Worm (Caenorhabditis elegans): ENCODE measurements around the gene ztf-9.

Gene ztf-9

ce11 chrV:9724021-9724671, 32.2 kb upstream of the ztf-9 start, which contains the start of gene slcr-46.3:
slcr-46.3 (minus strand) TSS chrV:9724106.
- no peak for TF ChIP-seq ceh-88 (GFP tag; IDR thresholded peaks at IDR 0.05)
- peak in 1 of 3 experiments; percentile 5 for TF ChIP-seq dpl-1 (GFP tag; optimal IDR thresholded peaks at IDR 0.05)
- peak; percentile 7 for TF ChIP-seq mep-1 (tag; optimal IDR thresholded peaks at IDR 0.05)
- TF ChIP-seq unc-98 (GFP tag; IDR thresholded peaks at IDR 0.05) = no peak
- TF ChIP-seq C16A3.4 (tag; optimal IDR thresholded peaks at IDR 0.05) = peak; percentile 13
- peak; percentile 25 for TF ChIP-seq blmp-1 (tag; optimal IDR thresholded peaks at IDR 0.05)
- peak in 1 of 6 experiments; percentile 9 for TF ChIP-seq elt-3 (tag; optimal IDR thresholded peaks at IDR 0.05)
- no peak for TF ChIP-seq mab-9 (GFP tag; IDR thresholded peaks at IDR 0.05)
- TF ChIP-seq isw-1 (GFP tag; IDR thresholded peaks at IDR 0.05) = no peak
- TF ChIP-seq fkh-10 (GFP tag; optimal IDR thresholded peaks at IDR 0.05) = no peak
- peak in 1 of 2 experiments; percentile 49 for TF ChIP-seq lsy-2 (tag; optimal IDR thresholded peaks at IDR 0.05)
- no peak for TF ChIP-seq ama-1 (optimal IDR thresholded peaks at IDR 0.05)
- no peak for TF ChIP-seq tbx-2 (tag; optimal IDR thresholded peaks at IDR 0.05)
- TF ChIP-seq irx-1 (tag; optimal IDR thresholded peaks at IDR 0.05) = no peak
- peak; percentile 76 for TF ChIP-seq nhr-85 (tag)
- peak; percentile 21 for TF ChIP-seq snu-23 (GFP tag; optimal IDR thresholded peaks at IDR 0.05)
- TF ChIP-seq lin-35 (GFP tag; optimal IDR thresholded peaks at IDR 0.05) = peak in 1 of 2 experiments; percentile 37
- TF ChIP-seq lin-14 (GFP tag; optimal IDR thresholded peaks at IDR 0.05) = peak; percentile 42
- no peak for TF ChIP-seq nhr-90 (tag; optimal IDR thresholded peaks at IDR 0.05; ENCODE audit: poor library complexity)

ce11 chrV:9716397-9716796, 24.4 kb upstream of the ztf-9 start, which contains the start of gene str-188:
str-188 (plus strand) TSS chrV:9716697.
- TF ChIP-seq nhr-11 (tag; optimal IDR thresholded peaks at IDR 0.05) (no peak), blmp-1 (tag; optimal IDR thresholded peaks at IDR 0.05) (no peak), nhr-19 (GFP tag; conservative IDR thresholded peaks at IDR 0.05) (no peak), zag-1 (tag; optimal IDR thresholded peaks at IDR 0.05) (no peak), lin-35 (GFP tag; optimal IDR thresholded peaks at IDR 0.05) (no peak), isw-1 (GFP tag; IDR thresholded peaks at IDR 0.05) (no peak), fkh-10 (GFP tag; optimal IDR thresholded peaks at IDR 0.05) (no peak)

- TF ChIP-seq jun-1 (tag; optimal IDR thresholded peaks at IDR 0.05) = no peak
- TF ChIP-seq hpl-2 (GFP tag; optimal IDR thresholded peaks at IDR 0.05) = no peak
- no peak for TF ChIP-seq pax-3 (tag; optimal IDR thresholded peaks at IDR 0.05)
- no peak for TF ChIP-seq nhr-19 (GFP tag; conservative IDR thresholded peaks at IDR 0.05)
- TF ChIP-seq ceh-8 (GFP tag; optimal IDR thresholded peaks at IDR 0.05) = no peak
- TF ChIP-seq ceh-82 (tag; optimal IDR thresholded peaks at IDR 0.05) = no peak
- TF ChIP-seq C04F5.9 (tag; optimal IDR thresholded peaks at IDR 0.05) = no peak
- TF ChIP-seq ztf-4 (tag; optimal IDR thresholded peaks at IDR 0.05) = no peak
- no peak for TF ChIP-seq isw-1 (GFP tag; IDR thresholded peaks at IDR 0.05)
- TF ChIP-seq nhr-237 (tag; optimal IDR thresholded peaks at IDR 0.05) = no peak
- TF ChIP-seq irx-1 (tag; optimal IDR thresholded peaks at IDR 0.05) = no peak
- no peak for TF ChIP-seq unc-130 (tag; optimal IDR thresholded peaks at IDR 0.05)
- TF ChIP-seq zag-1 (tag; optimal IDR thresholded peaks at IDR 0.05) = no peak
- TF ChIP-seq lin-15B (tag; optimal IDR thresholded peaks at IDR 0.05) = no peak
- no peak for TF ChIP-seq nhr-76 (tag; optimal IDR thresholded peaks at IDR 0.05)
These were observed 22.9 kb upstream of the ztf-9 start, which contains the start of gene F40F9.3 for ce11 chrV:9714909-9715308. F40F9.3 (plus strand) TSS chrV:9715209.

DNA sequence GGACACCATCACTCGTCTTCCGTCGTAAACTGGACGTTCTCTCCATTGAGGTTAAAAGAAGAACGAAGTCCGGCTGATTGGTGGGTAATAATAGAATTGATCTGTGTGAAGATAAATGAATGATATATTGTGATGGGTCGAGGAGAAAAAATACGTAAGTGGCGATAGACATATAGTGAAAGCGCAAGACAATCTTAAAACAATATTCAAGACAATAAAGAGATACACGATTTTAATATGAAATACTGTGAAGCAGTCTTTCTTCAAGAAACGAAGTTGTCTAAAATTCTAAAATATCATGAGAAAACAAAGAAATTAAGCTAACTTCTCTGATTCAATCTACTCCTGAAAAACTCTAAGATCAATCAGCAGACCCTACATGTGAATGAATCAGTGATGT, 21.6 kb upstream of the ztf-9 start, which contains the start of gene F40F9.10:
Gene F40F9.10 (minus strand): TSS at position 101 of the 400 bp plus-strand sequence.
- TF ChIP-seq nhr-12 (tag; optimal IDR thresholded peaks at IDR 0.05) (no peak), egl-27 (tag; optimal IDR thresholded peaks at IDR 0.05) (no peak), aly-2 (tag; optimal IDR thresholded peaks at IDR 0.05) (no peak), fkh-4 (tag; optimal IDR thresholded peaks at IDR 0.05; ENCODE audit: borderline replicate concordance) (no peak), nhr-11 (tag; optimal IDR thresholded peaks at IDR 0.05) (no peak), lin-39 (tag; optimal IDR thresholded peaks at IDR 0.05) (no peak), rnt-1 (tag; optimal IDR thresholded peaks at IDR 0.05) (no peak), skn-1 (tag; optimal IDR thresholded peaks at IDR 0.05) (no peak), unc-30 (tag; optimal IDR thresholded peaks at IDR 0.05) (no peak), lin-15B (tag; optimal IDR thresholded peaks at IDR 0.05) (no peak), egl-13 (tag; optimal IDR thresholded peaks at IDR 0.05) (no peak)

Measured in whole organism, L1 larva.